Fruit fly (Drosophila melanogaster): ENCODE results near the gene Cpr78Cc.

Cpr78Cc gene

dm6 chr3L:21300280-21300679 lies at the start of gene Cpr78Cc:
Cpr78Cc (plus strand) TSS chr3L:21300580.
- TF ChIP-seq Mnt (GFP tag; optimal IDR thresholded peaks at IDR 0.05) (no peak), Crg-1 (GFP tag; optimal IDR thresholded peaks at IDR 0.05) (no peak), Hr96 (GFP tag; optimal IDR thresholded peaks at IDR 0.05) (no peak), bab1 (GFP tag; optimal IDR thresholded peaks at IDR 0.05) (no peak), Clk (GFP tag; optimal IDR thresholded peaks at IDR 0.05) (no peak), pad (GFP tag; optimal IDR thresholded peaks at IDR 0.05) (no peak), CG7045 (GFP tag; optimal IDR thresholded peaks at IDR 0.05) (no peak), kay (GFP tag; ENCODE audit: borderline replicate concordance) (no peak), tj (GFP tag; optimal IDR thresholded peaks at IDR 0.05) (no peak), cic (GFP tag; optimal IDR thresholded peaks at IDR 0.05) (no peak), ovo (GFP tag; optimal IDR thresholded peaks at IDR 0.05) (no peak), CG11617 (GFP tag; optimal IDR thresholded peaks at IDR 0.05) (no peak), CG14711 (tag; optimal IDR thresholded peaks at IDR 0.05) (no peak), CG33017 (tag; optimal IDR thresholded peaks at IDR 0.05) (no peak)

DNA sequence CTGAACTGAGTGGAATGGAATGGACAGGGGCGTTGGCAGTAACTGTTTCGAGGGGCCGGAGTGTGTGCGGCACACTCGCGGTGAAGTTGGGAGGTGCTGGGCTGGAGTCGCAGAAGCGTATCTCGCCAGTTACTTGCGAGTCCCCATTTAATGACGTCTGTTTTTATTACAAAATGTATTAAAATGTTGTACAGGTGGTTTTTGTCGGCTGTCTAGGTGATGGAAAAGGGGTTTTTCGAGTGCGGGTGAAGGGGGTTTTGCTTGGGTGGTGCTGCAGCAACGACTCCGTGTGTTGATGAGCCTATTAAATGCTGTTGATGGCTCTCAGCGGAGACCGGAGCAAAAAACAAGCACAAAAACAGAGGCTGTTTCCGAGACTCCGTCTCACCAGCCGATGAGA lies 49.0 kb upstream of the Cpr78Cc start:
- no peak for TF ChIP-seq CG7101 (tag; optimal IDR thresholded peaks at IDR 0.05)
- no peak for TF ChIP-seq CG14711 (tag; optimal IDR thresholded peaks at IDR 0.05)
- no peak for TF ChIP-seq CG11617 (GFP tag; optimal IDR thresholded peaks at IDR 0.05)
- TF ChIP-seq CG1620 (GFP tag; optimal IDR thresholded peaks at IDR 0.05): no peak
- no peak for TF ChIP-seq tj (GFP tag; optimal IDR thresholded peaks at IDR 0.05)
- no peak for TF ChIP-seq pad (GFP tag; optimal IDR thresholded peaks at IDR 0.05)
- TF ChIP-seq Mnt (GFP tag; optimal IDR thresholded peaks at IDR 0.05): no peak
- TF ChIP-seq CG33017 (tag; optimal IDR thresholded peaks at IDR 0.05): no peak
- TF ChIP-seq ovo (GFP tag; optimal IDR thresholded peaks at IDR 0.05): no peak
- no peak for TF ChIP-seq kay (GFP tag; ENCODE audit: borderline replicate concordance)
- TF ChIP-seq Crg-1 (GFP tag; optimal IDR thresholded peaks at IDR 0.05): no peak
- no peak for TF ChIP-seq Clk (GFP tag; optimal IDR thresholded peaks at IDR 0.05)
- TF ChIP-seq CG5204 (GFP tag; optimal IDR thresholded peaks at IDR 0.05): no peak
- no peak for TF ChIP-seq Hr96 (GFP tag; optimal IDR thresholded peaks at IDR 0.05)
- TF ChIP-seq cic (GFP tag; optimal IDR thresholded peaks at IDR 0.05): no peak
- no peak for TF ChIP-seq toe (GFP tag; optimal IDR thresholded peaks at IDR 0.05)
- no peak for TF ChIP-seq CG12768 (GFP tag; optimal IDR thresholded peaks at IDR 0.05)
- no peak for TF ChIP-seq cnc (optimal IDR thresholded peaks at IDR 0.05)
- no peak for TF ChIP-seq CG7045 (GFP tag; optimal IDR thresholded peaks at IDR 0.05)

DNA sequence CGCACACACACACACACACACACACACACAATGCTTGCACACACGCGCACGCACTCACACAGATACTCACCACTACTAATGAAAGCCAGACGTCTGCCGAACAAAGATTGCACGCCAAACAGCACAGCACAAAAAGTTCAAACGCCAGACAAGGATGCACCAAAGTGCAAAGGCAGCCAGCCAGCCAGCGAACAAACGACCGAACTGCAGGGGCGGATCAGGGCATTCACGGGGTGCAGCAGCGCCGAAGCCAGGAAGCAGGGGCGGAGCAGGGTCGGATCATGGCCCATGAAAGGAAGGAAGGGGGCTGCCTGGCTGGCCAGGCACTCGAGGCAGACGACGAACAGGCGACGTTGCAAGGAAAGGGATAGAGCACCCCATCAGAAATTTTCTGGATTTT lies 47.9 kb upstream of the Cpr78Cc start:
- no peak for TF ChIP-seq CG1620 (GFP tag; optimal IDR thresholded peaks at IDR 0.05)
- no peak for TF ChIP-seq ovo (GFP tag; optimal IDR thresholded peaks at IDR 0.05)
- TF ChIP-seq CG7045 (GFP tag; optimal IDR thresholded peaks at IDR 0.05): no peak
- TF ChIP-seq CG11617 (GFP tag; optimal IDR thresholded peaks at IDR 0.05): no peak
- no peak for TF ChIP-seq kay (GFP tag; ENCODE audit: borderline replicate concordance)
- TF ChIP-seq CG12768 (GFP tag; optimal IDR thresholded peaks at IDR 0.05): no peak
- no peak for TF ChIP-seq cnc (optimal IDR thresholded peaks at IDR 0.05)
- TF ChIP-seq Hr96 (GFP tag; optimal IDR thresholded peaks at IDR 0.05): no peak
- TF ChIP-seq Crg-1 (GFP tag; optimal IDR thresholded peaks at IDR 0.05): no peak
- TF ChIP-seq CG5204 (GFP tag; optimal IDR thresholded peaks at IDR 0.05): no peak
- TF ChIP-seq CG14711 (tag; optimal IDR thresholded peaks at IDR 0.05): no peak
- TF ChIP-seq CG7101 (tag; optimal IDR thresholded peaks at IDR 0.05): no peak
- TF ChIP-seq toe (GFP tag; optimal IDR thresholded peaks at IDR 0.05): no peak
- no peak for TF ChIP-seq CG33017 (tag; optimal IDR thresholded peaks at IDR 0.05)
- no peak for TF ChIP-seq cic (GFP tag; optimal IDR thresholded peaks at IDR 0.05)
- TF ChIP-seq Clk (GFP tag; optimal IDR thresholded peaks at IDR 0.05): no peak
- TF ChIP-seq tj (GFP tag; optimal IDR thresholded peaks at IDR 0.05): no peak

DNA sequence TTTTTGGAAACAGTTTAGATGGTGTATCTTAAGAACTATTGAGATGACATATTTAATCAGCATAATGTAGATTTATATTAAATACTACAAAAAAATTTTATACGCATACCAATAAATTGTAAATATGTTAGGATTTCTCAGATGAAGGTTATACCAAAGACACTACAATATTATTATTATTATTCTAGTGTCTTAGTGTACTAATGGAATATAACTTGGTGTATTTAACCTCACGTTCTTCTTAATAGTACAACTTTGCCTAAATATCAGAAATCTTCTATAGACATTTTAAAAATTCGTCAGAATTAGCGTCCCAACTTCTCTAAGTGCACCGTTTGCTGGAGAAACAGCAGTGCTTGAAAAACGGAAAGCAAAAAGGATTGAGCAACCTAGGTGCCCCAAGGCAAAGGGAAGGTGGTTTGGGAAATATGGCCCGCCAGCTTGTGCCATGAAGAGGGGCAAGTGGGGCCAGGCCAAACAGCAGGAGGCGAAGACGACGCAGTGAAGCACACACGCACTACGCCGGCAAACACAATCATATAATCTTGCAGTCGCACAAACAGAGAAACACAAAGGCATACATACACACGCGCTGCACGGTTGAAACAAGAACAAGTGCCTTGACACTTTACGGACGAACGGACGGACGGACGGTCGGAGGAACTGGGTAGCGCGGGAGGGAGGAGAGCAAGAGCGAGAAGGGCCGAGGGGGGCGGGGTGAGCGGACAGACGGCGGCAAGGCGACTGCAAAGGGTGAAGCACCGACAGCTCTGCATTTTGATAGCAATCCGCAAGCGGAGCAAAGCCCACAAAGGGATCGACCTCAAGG lies 47.2 kb upstream of the Cpr78Cc start:
- no peak for TF ChIP-seq CG5204 (GFP tag; optimal IDR thresholded peaks at IDR 0.05)
- TF ChIP-seq CG12768 (GFP tag; optimal IDR thresholded peaks at IDR 0.05): no peak
- no peak for TF ChIP-seq CG11617 (GFP tag; optimal IDR thresholded peaks at IDR 0.05)
- TF ChIP-seq CG14711 (tag; optimal IDR thresholded peaks at IDR 0.05): no peak
- TF ChIP-seq Hr96 (GFP tag; optimal IDR thresholded peaks at IDR 0.05): no peak
- no peak for TF ChIP-seq ovo (GFP tag; optimal IDR thresholded peaks at IDR 0.05)
- TF ChIP-seq Crg-1 (GFP tag; optimal IDR thresholded peaks at IDR 0.05): no peak
- TF ChIP-seq CG33017 (tag; optimal IDR thresholded peaks at IDR 0.05): no peak
- TF ChIP-seq tj (GFP tag; optimal IDR thresholded peaks at IDR 0.05): no peak
- TF ChIP-seq cnc (optimal IDR thresholded peaks at IDR 0.05): no peak
- no peak for TF ChIP-seq cic (GFP tag; optimal IDR thresholded peaks at IDR 0.05)
- no peak for TF ChIP-seq CG7101 (tag; optimal IDR thresholded peaks at IDR 0.05)
- no peak for TF ChIP-seq pad (GFP tag; optimal IDR thresholded peaks at IDR 0.05)

dm6 chr3L:21253761-21254523 lies 46.4 kb upstream of the Cpr78Cc start:
- no peak for TF ChIP-seq Clk (GFP tag; optimal IDR thresholded peaks at IDR 0.05)
- TF ChIP-seq cic (GFP tag; optimal IDR thresholded peaks at IDR 0.05): no peak
- no peak for TF ChIP-seq CG11617 (GFP tag; optimal IDR thresholded peaks at IDR 0.05)
- TF ChIP-seq cnc (optimal IDR thresholded peaks at IDR 0.05): no peak
- no peak for TF ChIP-seq CG12768 (GFP tag; optimal IDR thresholded peaks at IDR 0.05)
- no peak for TF ChIP-seq CG33017 (tag; optimal IDR thresholded peaks at IDR 0.05)
- TF ChIP-seq CG14711 (tag; optimal IDR thresholded peaks at IDR 0.05): no peak
- no peak for TF ChIP-seq bab1 (GFP tag; optimal IDR thresholded peaks at IDR 0.05)
- TF ChIP-seq CG1620 (GFP tag; optimal IDR thresholded peaks at IDR 0.05): no peak
- no peak for TF ChIP-seq CG5204 (GFP tag; optimal IDR thresholded peaks at IDR 0.05)
- TF ChIP-seq kay (GFP tag; ENCODE audit: borderline replicate concordance): no peak

All from whole organism, adult.